Fruit fly (Drosophila melanogaster) whole organism, embryonic: ENCODE measurements around the gene CG7430.

Experiments used
- Atf-2 ChIP-seq: fragments of 200-800 bp; sonication (Bioruptor generic); optimal IDR thresholded peaks from 2 replicates; lab custom pipeline; 2016; ENCODE audit warnings: missing biosample characterization, missing genetic modification characterization
- Awh ChIP-seq: fragments of 200-800 bp; sonication (Bioruptor generic); IDR thresholded peaks from 2 replicates; pipeline ENCODE4, ENCODE4 v1.3.6; 2022; ENCODE audit warnings: missing biosample characterization, missing genetic modification characterization
- CG13296 ChIP-seq: fragments of 200-800 bp; sonication (Bioruptor generic); optimal IDR thresholded peaks from 3 replicates; lab custom pipeline; 2018; ENCODE audit warnings: missing biosample characterization, mild to moderate bottlenecking, missing genetic modification characterization
- CG14860 ChIP-seq: fragments of 200-800 bp; sonication (Bioruptor generic); IDR thresholded peaks from 3 replicates; pipeline ENCODE4 v1.3.6; 2022; ENCODE audit warnings: missing biosample characterization, missing genetic modification characterization; ENCODE audit not compliant: partially characterized antibody
- CG15073 ChIP-seq: fragments of 200-800 bp; sonication (Bioruptor generic); optimal IDR thresholded peaks from 2 replicates; lab custom pipeline; 2016; ENCODE audit warnings: missing biosample characterization, missing genetic modification characterization
- CG1603 ChIP-seq: fragments of 200-800 bp; sonication (Bioruptor generic); optimal IDR thresholded peaks from 2 replicates; lab custom pipeline; 2019; ENCODE audit warnings: missing biosample characterization, mild to moderate bottlenecking, missing genetic modification characterization, moderate library complexity
- CG2116 ChIP-seq: fragments of 200-800 bp; sonication (Bioruptor generic); optimal IDR thresholded peaks from 3 replicates; lab custom pipeline; 2018; ENCODE audit warnings: missing biosample characterization, mild to moderate bottlenecking, missing genetic modification characterization
- CG31224 ChIP-seq: fragments of 200-800 bp; sonication (Bioruptor generic); IDR thresholded peaks from 2 replicates; pipeline ENCODE4 v1.3.6; 2022; ENCODE audit warnings: missing biosample characterization, missing genetic modification characterization
- CG31365 ChIP-seq: fragments of 200-800 bp; sonication (Bioruptor generic); optimal IDR thresholded peaks from 2 replicates; lab custom pipeline; 2018; ENCODE audit warnings: missing biosample characterization, mild to moderate bottlenecking, missing genetic modification characterization
- CG33557 ChIP-seq: fragments of 200-800 bp; sonication (Bioruptor generic); optimal IDR thresholded peaks from 2 replicates; lab custom pipeline; 2019; ENCODE audit warnings: missing biosample characterization, mild to moderate bottlenecking, missing genetic modification characterization, moderate library complexity
- CG34224 ChIP-seq: fragments of 200-800 bp; sonication (Bioruptor generic); IDR thresholded peaks from 3 replicates; pipeline ENCODE4 v1.3.6; 2022; ENCODE audit warnings: missing biosample characterization, missing genetic modification characterization; ENCODE audit not compliant: partially characterized antibody
- CG34422 ChIP-seq: fragments of 200-800 bp; sonication (Bioruptor generic); IDR thresholded peaks from 3 replicates; pipeline ENCODE4 v1.3.6; 2022; ENCODE audit warnings: missing biosample characterization, missing genetic modification characterization
- CG4424 ChIP-seq: fragments of 200-800 bp; sonication (Bioruptor generic); optimal IDR thresholded peaks from 3 replicates; lab custom pipeline; 2016; ENCODE audit warnings: missing biosample characterization, missing genetic modification characterization
- CG5245 ChIP-seq: fragments of 200-800 bp; sonication (Bioruptor generic); optimal IDR thresholded peaks from 3 replicates; lab custom pipeline; 2016; ENCODE audit warnings: missing biosample characterization, missing genetic modification characterization
- CG6272 ChIP-seq: fragments of 200-800 bp; sonication (Bioruptor generic); IDR thresholded peaks from 2 replicates; pipeline ENCODE4 v1.3.6; 2022; ENCODE audit warnings: missing biosample characterization, missing genetic modification characterization
- CG7271 ChIP-seq: fragments of 200-800 bp; sonication (Bioruptor generic); optimal IDR thresholded peaks from 2 replicates; lab custom pipeline; 2018; ENCODE audit warnings: missing biosample characterization, mild to moderate bottlenecking, missing genetic modification characterization, moderate library complexity
- CG7987 ChIP-seq: fragments of 200-800 bp; sonication (Bioruptor generic); optimal IDR thresholded peaks from 2 replicates; lab custom pipeline; 2018; ENCODE audit warnings: missing biosample characterization, mild to moderate bottlenecking, missing genetic modification characterization, moderate library complexity
- CTCF ChIP-seq: fragments of 200-800 bp; sonication (Bioruptor generic); optimal IDR thresholded peaks from 2 replicates; lab custom pipeline; 2017; ENCODE audit warnings: missing biosample characterization, mild to moderate bottlenecking, missing genetic modification characterization, moderate library complexity
- Camta ChIP-seq: fragments of 200-800 bp; sonication (Bioruptor generic); optimal IDR thresholded peaks from 2 replicates; lab custom pipeline; 2016; ENCODE audit warnings: missing biosample characterization, missing genetic modification characterization
- Chrac-16 ChIP-seq: fragments of 200-800 bp; sonication (Bioruptor generic); optimal IDR thresholded peaks from 3 replicates; lab custom pipeline; 2016; ENCODE audit warnings: missing biosample characterization, missing genetic modification characterization
- Dad ChIP-seq: fragments of 200-800 bp; sonication (Bioruptor generic); optimal IDR thresholded peaks from 3 replicates; lab custom pipeline; 2016; ENCODE audit warnings: missing biosample characterization, missing genetic modification characterization
- ERR ChIP-seq: fragments of 200-800 bp; sonication (Bioruptor generic); optimal IDR thresholded peaks from 2 replicates; lab custom pipeline; 2016; ENCODE audit warnings: missing biosample characterization, missing genetic modification characterization
- Fer3 ChIP-seq: fragments of 200-800 bp; sonication (Bioruptor generic); optimal IDR thresholded peaks from 2 replicates; lab custom pipeline; 2018; ENCODE audit warnings: missing biosample characterization, mild to moderate bottlenecking, missing genetic modification characterization, moderate library complexity
- HHEX ChIP-seq: fragments of 200-800 bp; sonication (Bioruptor generic); optimal IDR thresholded peaks from 3 replicates; lab custom pipeline; 2017; ENCODE audit warnings: missing biosample characterization, mild to moderate bottlenecking, missing genetic modification characterization, missing genetic modification reagents
- Hand ChIP-seq: fragments of 200-800 bp; sonication (Bioruptor generic); optimal IDR thresholded peaks from 2 replicates; lab custom pipeline; 2017; ENCODE audit warnings: mild to moderate bottlenecking, missing biosample characterization, missing genetic modification reagents, missing genetic modification characterization
- HmgD ChIP-seq: fragments of 200-800 bp; sonication (Bioruptor generic); optimal IDR thresholded peaks from 3 replicates; lab custom pipeline; 2016; ENCODE audit warnings: missing biosample characterization, missing genetic modification characterization
- Hmx ChIP-seq: fragments of 200-800 bp; sonication (Bioruptor generic); optimal IDR thresholded peaks from 2 replicates; lab custom pipeline; 2016; ENCODE audit warnings: missing biosample characterization, missing genetic modification characterization
- Hr51 ChIP-seq, 2 experiments: fragments of 200-800 bp; sonication (Bioruptor generic); optimal IDR thresholded peaks; 2 replicates in 1 of 2; 3 replicates in 1 of 2; lab custom pipeline; 2016 to 2018; ENCODE audit warnings: missing biosample characterization in 2 of 2, missing genetic modification characterization in 2 of 2, mild to moderate bottlenecking in 1 of 2, moderate library complexity in 1 of 2
- Meics ChIP-seq: fragments of 200-800 bp; sonication (Bioruptor generic); optimal IDR thresholded peaks from 2 replicates; lab custom pipeline; 2017; ENCODE audit warnings: missing biosample characterization, mild to moderate bottlenecking, missing genetic modification characterization
- NC2β ChIP-seq: fragments of 200-800 bp; sonication (Bioruptor generic); optimal IDR thresholded peaks from 2 replicates; lab custom pipeline; 2016; ENCODE audit warnings: missing biosample characterization, missing genetic modification characterization
- Nf-YC ChIP-seq: fragments of 200-800 bp; optimal IDR thresholded peaks from 3 replicates; lab custom pipeline; 2019; ENCODE audit warnings: missing biosample characterization, mild to moderate bottlenecking, missing genetic modification characterization, moderate library complexity
- Oli ChIP-seq: fragments of 200-800 bp; sonication (Bioruptor generic); optimal IDR thresholded peaks from 2 replicates; lab custom pipeline; 2018; ENCODE audit warnings: missing biosample characterization, mild to moderate bottlenecking, missing genetic modification characterization, moderate library complexity
- Opbp ChIP-seq: fragments of 200-800 bp; sonication (Bioruptor generic); IDR thresholded peaks from 3 replicates; pipeline ENCODE4 v1.3.6; 2022; ENCODE audit warnings: missing biosample characterization, missing genetic modification characterization; ENCODE audit not compliant: partially characterized antibody
- ara ChIP-seq: fragments of 200-800 bp; sonication (Bioruptor generic); IDR thresholded peaks from 2 replicates; pipeline ENCODE4 v1.3.6; 2022; ENCODE audit warnings: missing biosample characterization, missing genetic modification characterization
- ase ChIP-seq: fragments of 200-800 bp; sonication (Bioruptor generic); IDR thresholded peaks from 3 replicates; pipeline ENCODE4 v1.3.6; 2022; ENCODE audit warnings: missing biosample characterization, missing genetic modification characterization
- bsh ChIP-seq, 2 experiments: fragments of 200-800 bp; sonication (Bioruptor generic); optimal IDR thresholded peaks; 2 replicates each; lab custom pipeline; 2017 to 2018; ENCODE audit warnings: mild to moderate bottlenecking in 2 of 2, missing biosample characterization in 2 of 2, missing genetic modification characterization in 2 of 2, moderate library complexity in 1 of 2
- ems ChIP-seq: fragments of 200-800 bp; sonication (Bioruptor generic); optimal IDR thresholded peaks from 3 replicates; lab custom pipeline; 2016; ENCODE audit warnings: missing biosample characterization, missing genetic modification characterization
- ewg ChIP-seq: fragments of 200-800 bp; sonication (Bioruptor generic); optimal IDR thresholded peaks from 3 replicates; lab custom pipeline; 2017; ENCODE audit warnings: mild to moderate bottlenecking, missing biosample characterization, missing genetic modification reagents, missing genetic modification characterization
- gem ChIP-seq: fragments of 200-800 bp; sonication (Bioruptor generic); optimal IDR thresholded peaks from 2 replicates; lab custom pipeline; 2019; ENCODE audit warnings: missing biosample characterization, mild to moderate bottlenecking, missing genetic modification characterization, moderate library complexity
- kay ChIP-seq: fragments of 200-800 bp; sonication (Bioruptor generic); optimal IDR thresholded peaks from 2 replicates; lab custom pipeline; 2016; ENCODE audit warnings: missing biosample characterization, missing genetic modification characterization
- lilli ChIP-seq: fragments of 200-800 bp; sonication (Bioruptor generic); optimal IDR thresholded peaks from 3 replicates; lab custom pipeline; 2016; ENCODE audit warnings: missing biosample characterization, missing genetic modification characterization
- nerfin-1 ChIP-seq: fragments of 200-800 bp; sonication (Bioruptor generic); optimal IDR thresholded peaks from 3 replicates; lab custom pipeline; 2019; ENCODE audit warnings: missing biosample characterization, mild to moderate bottlenecking, missing genetic modification characterization, moderate library complexity
- pum ChIP-seq: fragments of 200-800 bp; sonication (Bioruptor generic); optimal IDR thresholded peaks from 2 replicates; lab custom pipeline; 2016; ENCODE audit warnings: missing biosample characterization, missing genetic modification characterization
- shn ChIP-seq: fragments of 200-800 bp; sonication (Bioruptor generic); optimal IDR thresholded peaks from 3 replicates; lab custom pipeline; 2016; ENCODE audit warnings: missing biosample characterization, missing genetic modification characterization
- sisA ChIP-seq: fragments of 200-800 bp; sonication (Bioruptor generic); IDR thresholded peaks from 2 replicates; pipeline ENCODE4 v1.3.6; 2022; ENCODE audit warnings: missing biosample characterization, missing genetic modification characterization
- sob ChIP-seq: fragments of 200-800 bp; sonication (Bioruptor generic); IDR thresholded peaks from 2 replicates; pipeline ENCODE4 v1.3.6; 2022; ENCODE audit warnings: missing biosample characterization, missing genetic modification characterization
- sr ChIP-seq: fragments of 200-800 bp; sonication (Bioruptor generic); IDR thresholded peaks from 3 replicates; pipeline ENCODE4 v1.3.6; 2022; ENCODE audit warnings: missing biosample characterization, missing genetic modification characterization
- tll ChIP-seq, 2 experiments: fragments of 200-800 bp in 1 of 2; fragments of >200 bp in 1 of 2; sonication (Bioruptor generic) in 1 of 2; optimal IDR thresholded peaks; 2 replicates each; lab custom pipeline; 2017 to 2019; ENCODE audit warnings: missing biosample characterization in 2 of 2, missing genetic modification characterization in 2 of 2, mild to moderate bottlenecking in 1 of 2, moderate library complexity in 1 of 2
- vfl ChIP-seq: fragments of 200-800 bp; sonication (Bioruptor generic); optimal IDR thresholded peaks from 2 replicates; lab custom pipeline; 2016; ENCODE audit warnings: missing biosample characterization, missing genetic modification characterization
- vvl ChIP-seq: fragments of 200-800 bp; sonication (Bioruptor generic); IDR thresholded peaks from 2 replicates; pipeline ENCODE4 v1.3.6; 2022; ENCODE audit warnings: missing biosample characterization, missing genetic modification characterization
- zfh1 ChIP-seq: fragments of 200-800 bp; sonication (Bioruptor generic); IDR thresholded peaks from 3 replicates; pipeline ENCODE4 v1.3.6; 2022; ENCODE audit warnings: missing biosample characterization, missing genetic modification characterization

CG7430 gene

DNA sequence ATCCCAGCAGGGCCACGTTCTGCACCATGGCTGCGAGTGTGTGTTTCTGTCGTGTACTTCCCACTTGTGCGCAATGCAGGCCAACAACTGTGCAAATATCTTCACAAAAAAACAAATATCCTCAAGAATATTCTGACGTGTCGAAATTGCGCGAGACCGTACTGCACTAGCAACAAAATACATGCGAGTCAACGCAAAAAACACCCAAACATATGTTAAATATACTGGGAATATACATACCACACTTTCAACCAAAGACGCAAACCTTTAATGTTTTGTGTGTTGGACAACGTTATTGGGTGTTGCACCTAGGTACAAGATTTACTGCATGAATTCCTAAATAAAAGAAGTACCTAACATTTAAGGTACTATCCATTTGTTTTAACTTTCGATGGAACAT, 44.6 kb upstream of the CG7430 start, which contains the start of gene NUCB1 (continued):
- TF ChIP-seq CG2116 (GFP tag; lab: Kevin White, UChicago) (peak; percentile 56), bsh (GFP tag; optimal IDR thresholded peaks at IDR 0.05; lab: Kevin White, UChicago) (peak in 1 of 2 experiments; percentile 32), vfl (GFP tag; lab: Kevin White, UChicago) (peak; percentile 29), CG4424 (GFP tag; lab: Kevin White, UChicago) (peak; percentile 33), nerfin-1 (tag; lab: Kevin White, UChicago) (peak; percentile 80), ase (GFP tag; lab: Robert Waterston, UW) (no peak), sr (no peak), lilli (peak; percentile 56), CG7987 (GFP tag; lab: Kevin White, UChicago) (peak; percentile 16), tll (GFP tag; optimal IDR thresholded peaks at IDR 0.05; lab: Kevin White, UChicago) (peak in 1 of 2 experiments; percentile 74), CG31224 (GFP tag; lab: Robert Waterston, UW) (no peak), vvl (peak; percentile 45), Camta (GFP tag; lab: Kevin White, UChicago) (peak; percentile 15), sob (peak; percentile 68), kay (GFP tag; lab: Kevin White, UChicago) (peak; percentile 58), Chrac-16 (peak; percentile 7), CG15073 (GFP tag; lab: Kevin White, UChicago) (no peak), CG34224 (GFP tag; lab: Robert Waterston, UW) (peak; percentile 21; the same call in 1 of the 3 replicates), HHEX (peak; percentile 48), CG5245 (no peak), ERR (GFP tag; lab: Kevin White, UChicago) (peak; percentile 34), pum (GFP tag; lab: Kevin White, UChicago) (peak; percentile 5), Hr51 (GFP tag; optimal IDR thresholded peaks at IDR 0.05; lab: Kevin White, UChicago) (peak in 1 of 2 experiments; percentile 22), CG34422 (no peak), CG7271 (tag; lab: Kevin White, UChicago) (peak; percentile 26), zfh1 (GFP tag; lab: Robert Waterston, UW) (0 out of 3 replicates have a peak, but pooled peaks have one; percentile 13), Hand (GFP tag; lab: Kevin White, UChicago) (no peak), sisA (GFP tag; lab: Robert Waterston, UW) (no peak), CG6272 (no peak), ems (peak; percentile 30), HmgD (GFP tag; lab: Kevin White, UChicago) (peak; percentile 72), CG1603 (peak; percentile 87), CG13296 (GFP tag; lab: Kevin White, UChicago) (no peak), shn (GFP tag; lab: Kevin White, UChicago) (peak; percentile 52), CG14860 (GFP tag; lab: Robert Waterston, UW) (no peak), Hmx (no peak), Dad (GFP tag; lab: Kevin White, UChicago) (peak; percentile 46), Meics (GFP tag; lab: Kevin White, UChicago) (peak; percentile 23), ewg (GFP tag; lab: Kevin White, UChicago) (no peak), CG31365 (tag; lab: Kevin White, UChicago) (no peak), NC2β (GFP tag; lab: Kevin White, UChicago) (peak; percentile 40), Fer3 (tag; lab: Kevin White, UChicago) (no peak), gem (no peak), Oli (tag; lab: Kevin White, UChicago) (no peak), Nf-YC (tag; lab: Kevin White, UChicago) (no peak), CG33557 (GFP tag; lab: Kevin White, UChicago) (peak; percentile 25), Atf-2 (peak; percentile 12), Awh (peak; percentile 36; the same call in 1 of the 2 replicates), CTCF (GFP tag; lab: Kevin White, UChicago) (no peak), Opbp (GFP tag; lab: Robert Waterston, UW) (peak; percentile 48; the same call in 1 of the 3 replicates), ara (GFP tag; lab: Robert Waterston, UW) (peak; percentile 54)
